Worm (Caenorhabditis elegans) whole organism, early embryonic: Measurements from ENCODE around the gene srd-29.

ENCODE experiments used
- ama-1 ChIP-seq: fragments of 150-350 bp; optimal IDR thresholded peaks from 2 replicates; lab custom pipeline; 2014
- ceh-36 ChIP-seq: sonication (generic microtip); optimal IDR thresholded peaks from 2 replicates; lab custom pipeline; 2016; ENCODE audit warnings: missing genetic modification characterization, inconsistent platforms, missing compliant biosample characterization
- flt-1 ChIP-seq: fragments of 200-800 bp; sonication (Bioruptor generic); IDR thresholded peaks from 2 replicates; pipeline ENCODE4 v1.3.6; 2022; ENCODE audit warnings: missing genetic modification characterization, missing compliant biosample characterization
- hmbx-1 ChIP-seq: sonication (generic microtip); optimal IDR thresholded peaks from 2 replicates; lab custom pipeline; 2016; ENCODE audit warnings: mild to moderate bottlenecking, missing genetic modification characterization, missing compliant biosample characterization
- hmg-4 ChIP-seq: fragments of 200-800 bp; sonication (Bioruptor generic); optimal IDR thresholded peaks from 2 replicates; lab custom pipeline; 2018; ENCODE audit warnings: mild to moderate bottlenecking, missing genetic modification characterization, missing compliant biosample characterization
- hnd-1 ChIP-seq: sonication (generic microtip); optimal IDR thresholded peaks from 2 replicates; lab custom pipeline; 2016; ENCODE audit warnings: missing genetic modification characterization, missing compliant biosample characterization
- tbx-37 ChIP-seq: fragments of 200-800 bp; sonication (Bioruptor generic); conservative IDR thresholded peaks from 2 replicates; pipeline ENCODE4 v1.3.6; 2022; ENCODE audit warnings: missing genetic modification reagents, missing genetic modification characterization, missing compliant biosample characterization
- tra-4 ChIP-seq: sonication (generic microtip); optimal IDR thresholded peaks from 2 replicates; lab custom pipeline; 2017; ENCODE audit warnings: missing genetic modification characterization, missing compliant biosample characterization

DNA sequence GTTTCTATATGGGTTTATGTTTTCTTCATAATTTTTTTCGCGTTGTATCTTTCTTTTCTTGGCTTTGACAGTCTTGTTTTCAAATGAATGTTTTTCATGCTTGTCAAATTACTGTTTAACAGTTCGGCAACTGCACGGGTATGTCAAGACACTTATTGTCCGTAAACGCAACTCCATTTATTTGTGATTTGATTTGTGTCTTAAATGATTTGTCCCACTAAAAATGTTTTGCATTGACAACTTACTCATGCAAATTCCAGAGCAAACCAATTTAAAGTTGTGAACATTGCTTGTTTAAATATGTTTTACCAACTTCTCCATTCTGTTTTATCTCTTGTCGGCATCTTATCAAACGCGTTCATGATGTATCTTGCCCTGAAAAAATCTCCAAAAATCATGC lies 3.8 kb upstream of the srd-29 start, which contains the start of gene srd-25:
- TF ChIP-seq ceh-36 (tag; lab: Kevin White, UChicago) = no peak
- TF ChIP-seq hmg-4 = no peak
- TF ChIP-seq hmbx-1 (tag; lab: Kevin White, UChicago) = no peak
- TF ChIP-seq tra-4 (tag; lab: Kevin White, UChicago) = no peak
- TF ChIP-seq ama-1 (lab: Kevin White, UChicago) = no peak
- no peak for TF ChIP-seq flt-1 (GFP tag; lab: Robert Waterston, UW)
- no peak for TF ChIP-seq hnd-1 (tag; lab: Kevin White, UChicago)
- no peak for TF ChIP-seq tbx-37 (GFP tag; lab: Robert Waterston, UW)
